Fruit fly (Drosophila melanogaster): Measurements from ENCODE around the gene CG6163.
A peak's percentile ranks its signal among the peaks of the same experiment; 100 is the strongest.

DNA sequence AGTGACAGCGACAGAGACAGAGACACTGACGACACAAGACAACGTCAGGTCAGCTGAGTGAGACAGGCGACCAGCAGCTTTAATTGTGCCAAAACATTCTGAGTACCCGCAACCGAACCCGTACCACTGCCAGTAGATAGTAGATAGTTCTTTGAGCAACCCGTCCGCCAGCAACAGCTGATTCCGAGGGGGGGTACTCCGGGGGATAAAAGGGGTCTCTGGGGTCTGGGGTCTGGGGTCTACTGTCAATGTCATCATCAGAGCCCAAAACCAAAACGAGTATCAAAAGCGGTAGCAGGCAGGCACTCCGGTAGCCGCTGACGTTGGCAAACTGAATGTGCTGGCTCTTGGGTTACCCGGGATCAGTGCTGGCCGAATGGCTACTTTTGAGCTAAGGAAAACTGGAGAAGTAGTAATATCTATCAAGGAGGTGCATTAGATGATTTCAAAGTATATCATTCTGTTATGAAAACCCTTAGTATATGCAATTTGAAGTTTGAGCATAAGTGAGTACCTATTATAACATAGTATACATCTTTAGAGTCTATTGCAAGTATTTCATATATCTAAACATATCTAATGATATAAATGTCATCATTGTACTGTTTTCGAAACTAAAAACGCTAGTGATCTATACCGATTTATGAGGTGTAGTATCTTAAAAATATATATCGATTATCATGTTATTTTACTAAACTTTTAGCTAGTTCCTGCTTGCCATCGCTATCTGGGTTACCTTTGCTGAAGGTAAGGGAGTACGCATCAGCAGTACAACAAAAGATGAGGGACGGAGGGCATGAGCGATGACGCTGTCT, 16.6 kb upstream of the CG6163 start:
- TF ChIP-seq D1 (tag; optimal IDR thresholded peaks at IDR 0.05) (no peak), EcR (GFP tag; optimal IDR thresholded peaks at IDR 0.05) (peak; percentile 25)

Data from whole organism, pupa.